Worm (Caenorhabditis elegans): ENCODE data around the gene sdn-1.

sdn-1 gene

DNA sequence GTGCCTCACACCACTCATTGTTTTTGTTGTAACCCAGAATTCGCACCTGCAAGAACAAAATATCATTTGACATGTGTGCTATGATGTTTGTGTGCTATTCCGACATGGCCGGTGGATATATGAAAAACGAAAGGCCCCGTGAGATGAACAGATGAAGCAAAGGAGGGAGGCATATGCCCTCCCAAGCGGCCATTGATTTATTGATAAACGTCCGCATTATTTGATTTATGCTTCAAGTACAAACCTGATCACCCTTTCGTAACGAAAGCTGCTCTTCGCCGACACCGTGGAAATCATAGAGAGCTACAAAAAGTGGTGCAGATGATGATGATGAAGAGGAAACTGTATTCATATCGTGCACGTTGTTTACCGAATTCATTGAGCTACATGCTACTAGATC, 19.2 kb upstream of the sdn-1 start:
- TF ChIP-seq ceh-28 (tag; optimal IDR thresholded peaks at IDR 0.05) (no peak), egl-5 (tag; optimal IDR thresholded peaks at IDR 0.05) (peak; percentile 1), mml-1 (tag; optimal IDR thresholded peaks at IDR 0.05) (no peak), daf-12 (tag; optimal IDR thresholded peaks at IDR 0.05) (no peak), ztf-11 (tag; optimal IDR thresholded peaks at IDR 0.05) (no peak), nfya-1 (tag; optimal IDR thresholded peaks at IDR 0.05; ENCODE audit: insufficient read depth) (no peak)

DNA sequence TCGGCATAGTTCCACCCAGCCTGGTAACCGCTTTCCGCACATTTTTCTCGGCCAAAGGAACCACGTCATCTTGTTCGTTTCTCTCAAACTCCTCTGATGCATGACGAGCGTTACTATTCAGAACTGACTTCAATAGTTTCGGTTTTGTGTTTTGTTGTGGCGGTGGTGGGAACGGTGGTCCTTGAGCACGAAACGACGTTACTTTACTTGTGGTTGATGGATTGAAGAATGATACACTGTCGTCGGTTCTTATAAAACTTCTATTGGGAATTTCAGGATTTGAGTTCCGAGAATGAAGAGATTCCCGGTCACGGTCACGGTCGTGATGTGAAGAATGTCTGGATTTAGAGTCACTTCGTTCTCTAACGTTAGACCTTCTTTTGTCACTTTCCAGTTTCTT, 16.7 kb upstream of the sdn-1 start:
- TF ChIP-seq nhr-28 (tag; optimal IDR thresholded peaks at IDR 0.05) (no peak), nhr-25 (tag; optimal IDR thresholded peaks at IDR 0.05) (no peak), lsy-12 (tag; optimal IDR thresholded peaks at IDR 0.05) (no peak), egl-5 (tag; optimal IDR thresholded peaks at IDR 0.05) (no peak), sea-2 (GFP tag; optimal IDR thresholded peaks at IDR 0.05) (no peak), nhr-23 (tag; optimal IDR thresholded peaks at IDR 0.05) (no peak), nfya-1 (tag; optimal IDR thresholded peaks at IDR 0.05; ENCODE audit: insufficient read depth) (no peak), snpc-4 (tag; optimal IDR thresholded peaks at IDR 0.05) (no peak), nhr-43 (tag; optimal IDR thresholded peaks at IDR 0.05; ENCODE audit: poor library complexity, severe bottlenecking) (no peak), mdl-1 (tag; optimal IDR thresholded peaks at IDR 0.05) (no peak), R02D3.7 (tag; optimal IDR thresholded peaks at IDR 0.05) (no peak), lin-15B (tag; optimal IDR thresholded peaks at IDR 0.05) (no peak), nhr-11 (tag; optimal IDR thresholded peaks at IDR 0.05) (no peak), jun-1 (tag; optimal IDR thresholded peaks at IDR 0.05) (no peak), skn-1 (tag; optimal IDR thresholded peaks at IDR 0.05) (no peak), lin-39 (tag; optimal IDR thresholded peaks at IDR 0.05) (no peak), mml-1 (tag; optimal IDR thresholded peaks at IDR 0.05) (no peak)

DNA sequence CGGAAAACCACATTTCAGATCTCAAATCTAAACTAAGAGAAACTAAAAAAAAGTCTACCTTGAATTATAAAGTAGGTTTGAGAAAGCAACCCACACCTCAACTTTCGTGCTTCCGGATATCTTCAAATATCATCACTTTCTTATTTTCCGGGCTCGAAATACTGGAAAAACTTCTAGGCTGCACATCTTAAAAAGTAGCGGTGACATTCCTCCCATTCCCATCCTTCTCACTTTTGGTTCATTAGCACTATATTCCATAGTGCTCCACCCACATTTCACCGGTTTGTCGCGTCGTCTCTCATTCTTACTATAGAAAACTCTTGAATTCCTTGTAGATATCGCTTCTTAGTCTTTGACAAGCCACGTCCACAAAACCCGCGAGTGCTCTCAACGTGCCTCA, 11.3 kb upstream of the sdn-1 start, which contains the start of gene flp-19:
Gene flp-19, plus strand, starts transcription at position 301 of the 400 bp plus-strand sequence.
- TF ChIP-seq nhr-77 (tag; optimal IDR thresholded peaks at IDR 0.05), result no peak

DNA sequence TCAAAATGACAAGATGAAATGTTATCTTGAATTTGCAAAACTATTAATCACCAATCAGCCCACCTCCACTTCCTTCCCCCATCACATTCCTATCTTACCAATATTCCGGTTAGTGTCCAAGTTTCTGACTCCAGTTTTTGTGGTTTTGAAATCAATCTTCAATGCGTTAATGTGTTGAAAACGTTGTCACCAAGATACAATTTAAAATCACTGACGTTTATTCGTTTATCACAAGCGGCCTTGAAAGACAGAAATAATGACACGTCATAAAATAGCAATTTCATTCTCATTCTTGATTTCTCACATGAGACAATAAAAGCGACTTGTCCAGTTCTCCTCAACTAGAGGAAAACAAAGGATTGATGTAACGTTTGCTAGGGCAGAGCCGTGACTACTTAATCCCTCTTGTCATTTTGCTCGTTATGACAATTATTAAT, 6.6 kb upstream of the sdn-1 start:
- TF ChIP-seq ceh-16 (tag; optimal IDR thresholded peaks at IDR 0.05) (no peak), nhr-67 (tag; optimal IDR thresholded peaks at IDR 0.05) (no peak), R02D3.7 (tag; optimal IDR thresholded peaks at IDR 0.05) (no peak), nhr-25 (tag; optimal IDR thresholded peaks at IDR 0.05) (peak; percentile 43), ama-1 (optimal IDR thresholded peaks at IDR 0.05) (no peak), egl-5 (tag; optimal IDR thresholded peaks at IDR 0.05) (peak; percentile 89), fos-1 (tag; optimal IDR thresholded peaks at IDR 0.05) (no peak), daf-12 (tag; optimal IDR thresholded peaks at IDR 0.05) (no peak), nfya-1 (tag; optimal IDR thresholded peaks at IDR 0.05; ENCODE audit: insufficient read depth) (peak; percentile 26), ceh-28 (tag; optimal IDR thresholded peaks at IDR 0.05) (no peak), elt-3 (tag; optimal IDR thresholded peaks at IDR 0.05) (peak in 1 of 3 experiments; percentile 20), unc-39 (tag; optimal IDR thresholded peaks at IDR 0.05) (no peak), fkh-10 (GFP tag; optimal IDR thresholded peaks at IDR 0.05) (no peak), aly-2 (tag; optimal IDR thresholded peaks at IDR 0.05) (no peak), nhr-43 (tag; optimal IDR thresholded peaks at IDR 0.05; ENCODE audit: poor library complexity, severe bottlenecking) (peak; percentile 39), eor-1 (tag; optimal IDR thresholded peaks at IDR 0.05) (no peak), snpc-4 (tag; optimal IDR thresholded peaks at IDR 0.05) (no peak), hmg-11 (tag; optimal IDR thresholded peaks at IDR 0.05) (no peak), nhr-11 (tag; optimal IDR thresholded peaks at IDR 0.05) (no peak), sea-2 (GFP tag; optimal IDR thresholded peaks at IDR 0.05) (no peak), ztf-11 (tag; optimal IDR thresholded peaks at IDR 0.05) (no peak), elt-2 (tag; optimal IDR thresholded peaks at IDR 0.05) (peak; percentile 32), ztf-4 (tag; optimal IDR thresholded peaks at IDR 0.05) (no peak), lin-39 (tag; optimal IDR thresholded peaks at IDR 0.05) (peak; percentile 10), skn-1 (tag; optimal IDR thresholded peaks at IDR 0.05) (no peak), nhr-237 (tag; optimal IDR thresholded peaks at IDR 0.05) (no peak), nhr-12 (tag; optimal IDR thresholded peaks at IDR 0.05) (no peak), nhr-76 (tag; optimal IDR thresholded peaks at IDR 0.05) (no peak), mdl-1 (tag; optimal IDR thresholded peaks at IDR 0.05) (no peak), nhr-23 (tag; optimal IDR thresholded peaks at IDR 0.05) (peak; percentile 20)

Measured in whole organism, L3 larva.